Fruit fly (Drosophila melanogaster) whole organism, embryonic: ENCODE results near the gene CG31908.

Experiments
- BtbVII ChIP-seq: fragments of 200-800 bp; sonication (Bioruptor generic); optimal IDR thresholded peaks from 3 replicates; lab custom pipeline; 2017; ENCODE audit warnings: missing biosample characterization, mild to moderate bottlenecking, missing genetic modification characterization
- CG10267 ChIP-seq: fragments of 200-800 bp; sonication (Bioruptor generic); optimal IDR thresholded peaks from 2 replicates; lab custom pipeline; 2018; ENCODE audit warnings: missing biosample characterization, mild to moderate bottlenecking, missing genetic modification characterization, moderate library complexity
- CG10959 ChIP-seq: fragments of 200-800 bp; sonication (Bioruptor generic); IDR thresholded peaks from 2 replicates; pipeline ENCODE4 v1.3.6; 2022; ENCODE audit warnings: missing biosample characterization, missing genetic modification characterization
- CG11247 ChIP-seq: fragments of 200-800 bp; sonication (Bioruptor generic); IDR thresholded peaks from 2 replicates; pipeline ENCODE4 v1.3.6; 2022; ENCODE audit warnings: missing biosample characterization, missing genetic modification characterization
- CG11504 ChIP-seq: fragments of 200-800 bp; sonication (Bioruptor generic); optimal IDR thresholded peaks from 3 replicates; lab custom pipeline; 2019; ENCODE audit warnings: missing biosample characterization, mild to moderate bottlenecking, missing genetic modification characterization, moderate library complexity
- CG12155 ChIP-seq: fragments of 200-800 bp; sonication (Bioruptor generic); optimal IDR thresholded peaks from 3 replicates; lab custom pipeline; 2016; ENCODE audit warnings: missing biosample characterization, missing genetic modification characterization
- CG12299 ChIP-seq: fragments of 200-800 bp; sonication (Bioruptor generic); optimal IDR thresholded peaks from 2 replicates; lab custom pipeline; 2018; ENCODE audit warnings: missing biosample characterization, mild to moderate bottlenecking, missing genetic modification characterization
- CG13624 ChIP-seq: fragments of 200-800 bp; sonication (Bioruptor generic); optimal IDR thresholded peaks from 2 replicates; lab custom pipeline; 2016; ENCODE audit warnings: missing biosample characterization, missing genetic modification characterization
- CG14710 ChIP-seq: fragments of 200-800 bp; sonication (Bioruptor generic); optimal IDR thresholded peaks from 3 replicates; lab custom pipeline; 2019; ENCODE audit warnings: missing biosample characterization, mild to moderate bottlenecking, missing genetic modification characterization, moderate library complexity
- CG17829 ChIP-seq: fragments of 200-800 bp; optimal IDR thresholded peaks from 2 replicates; lab custom pipeline; 2019; ENCODE audit warnings: missing biosample characterization, mild to moderate bottlenecking, missing genetic modification characterization, moderate library complexity
- CG18011 ChIP-seq: fragments of 200-800 bp; sonication (Bioruptor generic); optimal IDR thresholded peaks from 2 replicates; lab custom pipeline; 2017; ENCODE audit warnings: missing biosample characterization, missing genetic modification characterization, mild to moderate bottlenecking, moderate library complexity, missing genotype
- CG18262 ChIP-seq: fragments of 200-800 bp; optimal IDR thresholded peaks from 3 replicates; lab custom pipeline; 2019; ENCODE audit warnings: missing biosample characterization, mild to moderate bottlenecking, missing genetic modification characterization, moderate library complexity
- CG2712 ChIP-seq: fragments of 200-800 bp; optimal IDR thresholded peaks from 3 replicates; lab custom pipeline; 2019; ENCODE audit warnings: missing biosample characterization, mild to moderate bottlenecking, missing genetic modification characterization, moderate library complexity
- CG34224 ChIP-seq: fragments of 200-800 bp; sonication (Bioruptor generic); IDR thresholded peaks from 3 replicates; pipeline ENCODE4 v1.3.6; 2022; ENCODE audit warnings: missing biosample characterization, missing genetic modification characterization; ENCODE audit not compliant: partially characterized antibody
- CG4617 ChIP-seq: fragments of 200-800 bp; sonication (Bioruptor generic); optimal IDR thresholded peaks from 3 replicates; lab custom pipeline; 2016; ENCODE audit warnings: missing biosample characterization, missing genetic modification characterization, borderline replicate concordance
- CG4820 ChIP-seq: fragments of 200-800 bp; sonication (Bioruptor generic); optimal IDR thresholded peaks from 3 replicates; lab custom pipeline; 2016; ENCODE audit warnings: missing biosample characterization, missing genetic modification characterization
- CG6254 ChIP-seq: fragments of 200-800 bp; sonication (Bioruptor generic); optimal IDR thresholded peaks from 3 replicates; lab custom pipeline; 2017; ENCODE audit warnings: mild to moderate bottlenecking, missing biosample characterization, missing genetic modification reagents, missing genetic modification characterization
- CG7271 ChIP-seq: fragments of 200-800 bp; sonication (Bioruptor generic); optimal IDR thresholded peaks from 2 replicates; lab custom pipeline; 2018; ENCODE audit warnings: missing biosample characterization, mild to moderate bottlenecking, missing genetic modification characterization, moderate library complexity
- CG7963 ChIP-seq: fragments of 200-800 bp; sonication (Bioruptor generic); IDR thresholded peaks from 3 replicates; pipeline ENCODE4 v1.3.6; 2022; ENCODE audit warnings: missing biosample characterization, missing genetic modification characterization; ENCODE audit not compliant: partially characterized antibody
- CG9797 ChIP-seq: fragments of 200-800 bp; sonication (Bioruptor generic); optimal IDR thresholded peaks from 3 replicates; lab custom pipeline; 2018; ENCODE audit warnings: missing biosample characterization, mild to moderate bottlenecking, missing genetic modification characterization
- CTCF ChIP-seq: fragments of 200-800 bp; sonication (Bioruptor generic); optimal IDR thresholded peaks from 2 replicates; lab custom pipeline; 2017; ENCODE audit warnings: missing biosample characterization, mild to moderate bottlenecking, missing genetic modification characterization, moderate library complexity
- Dip3 ChIP-seq: fragments of 200-800 bp; sonication (Bioruptor generic); optimal IDR thresholded peaks from 3 replicates; lab custom pipeline; 2016; ENCODE audit warnings: missing biosample characterization, missing genetic modification characterization
- Dp ChIP-seq: fragments of 200-800 bp; sonication (Bioruptor generic); optimal IDR thresholded peaks from 2 replicates; lab custom pipeline; 2018; ENCODE audit warnings: missing biosample characterization, mild to moderate bottlenecking, missing genetic modification characterization, moderate library complexity
- E2f2 ChIP-seq: fragments of 200-800 bp; sonication (Bioruptor generic); IDR thresholded peaks from 2 replicates; pipeline ENCODE4 v1.3.6; 2022; ENCODE audit warnings: missing biosample characterization, missing genetic modification characterization
- Gsc ChIP-seq: fragments of 200-800 bp; sonication (Bioruptor generic); IDR thresholded peaks from 2 replicates; pipeline ENCODE4 v1.3.6; 2022; ENCODE audit warnings: missing biosample characterization, missing genetic modification characterization
- MESR4 ChIP-seq: fragments of 200-800 bp; sonication (Bioruptor generic); optimal IDR thresholded peaks from 2 replicates; lab custom pipeline; 2018; ENCODE audit warnings: missing biosample characterization, mild to moderate bottlenecking, missing genetic modification characterization, moderate library complexity
- Meics ChIP-seq: fragments of 200-800 bp; sonication (Bioruptor generic); optimal IDR thresholded peaks from 2 replicates; lab custom pipeline; 2017; ENCODE audit warnings: missing biosample characterization, mild to moderate bottlenecking, missing genetic modification characterization
- NK7.1 ChIP-seq: fragments of 200-800 bp; sonication (Bioruptor generic); optimal IDR thresholded peaks from 3 replicates; lab custom pipeline; 2016; ENCODE audit warnings: missing biosample characterization, missing genetic modification characterization
- Nf-YC ChIP-seq: fragments of 200-800 bp; optimal IDR thresholded peaks from 3 replicates; lab custom pipeline; 2019; ENCODE audit warnings: missing biosample characterization, mild to moderate bottlenecking, missing genetic modification characterization, moderate library complexity
- Ptx1 ChIP-seq: fragments of 200-800 bp; sonication (Bioruptor generic); IDR thresholded peaks from 2 replicates; pipeline ENCODE4 v1.3.6; 2022; ENCODE audit warnings: missing biosample characterization, missing genetic modification characterization
- Rfx ChIP-seq: fragments of 200-800 bp; sonication (Bioruptor generic); IDR thresholded peaks from 2 replicates; pipeline ENCODE4 v1.3.6; 2022; ENCODE audit warnings: missing biosample characterization, missing genetic modification characterization
- Xrp1 ChIP-seq: fragments of 200-800 bp; sonication (Bioruptor generic); IDR thresholded peaks from 2 replicates; pipeline ENCODE4 v1.3.6; 2022; ENCODE audit warnings: missing biosample characterization, missing genetic modification characterization
- bsh ChIP-seq, 2 experiments: fragments of 200-800 bp; sonication (Bioruptor generic); optimal IDR thresholded peaks; 2 replicates each; lab custom pipeline; 2017 to 2018; ENCODE audit warnings: mild to moderate bottlenecking in 2 of 2, missing biosample characterization in 2 of 2, missing genetic modification characterization in 2 of 2, moderate library complexity in 1 of 2
- ci ChIP-seq: fragments of 200-800 bp; sonication (Bioruptor generic); IDR thresholded peaks from 3 replicates; pipeline ENCODE4 v1.3.6; 2022; ENCODE audit warnings: missing biosample characterization, missing genetic modification characterization
- dati ChIP-seq: fragments of 200-800 bp; sonication (Bioruptor generic); IDR thresholded peaks from 2 replicates; pipeline ENCODE4 v1.3.6; 2022; ENCODE audit warnings: missing biosample characterization, missing genetic modification characterization
- exex ChIP-seq: fragments of 200-800 bp; sonication (Bioruptor generic); optimal IDR thresholded peaks from 4 replicates; lab custom pipeline; 2018; ENCODE audit warnings: missing biosample characterization, mild to moderate bottlenecking, missing genetic modification characterization, moderate library complexity
- gfzf ChIP-seq: fragments of 200-800 bp; sonication (Bioruptor generic); optimal IDR thresholded peaks from 2 replicates; lab custom pipeline; 2016; ENCODE audit warnings: missing biosample characterization, mild to moderate bottlenecking, missing genetic modification characterization, moderate library complexity
- lov ChIP-seq, 2 experiments: fragments of 200-800 bp in 1 of 2; fragments of >200 bp in 1 of 2; sonication (Bioruptor generic) in 1 of 2; IDR thresholded peaks in 1 of 2; optimal IDR thresholded peaks in 1 of 2; 2 replicates in 1 of 2; 3 replicates in 1 of 2; pipeline versions ENCODE4 v1.3.6 to Lab custom; 2017 to 2022; ENCODE audit warnings: missing biosample characterization in 1 of 2, missing genetic modification characterization in 1 of 2
- pan ChIP-seq, 4 experiments: fragments of >200 bp in 3 of 4; fragments of 200-800 bp in 1 of 4; sonication (Bioruptor generic) in 1 of 4; optimal IDR thresholded peaks in 3 of 4; IDR thresholded peaks in 1 of 4; 2 replicates each; pipeline versions ENCODE4 v1.3.6 to Lab custom; 2017 to 2022; ENCODE audit warnings: missing biosample characterization in 2 of 4, missing genetic modification characterization in 2 of 4, mixed read lengths in 1 of 4
- pum ChIP-seq: fragments of 200-800 bp; sonication (Bioruptor generic); optimal IDR thresholded peaks from 2 replicates; lab custom pipeline; 2016; ENCODE audit warnings: missing biosample characterization, missing genetic modification characterization
- pzg ChIP-seq: fragments of 200-800 bp; sonication (Bioruptor generic); optimal IDR thresholded peaks from 3 replicates; lab custom pipeline; 2018; ENCODE audit warnings: missing biosample characterization, mild to moderate bottlenecking, missing genetic modification characterization, moderate library complexity
- row ChIP-seq: fragments of 200-800 bp; sonication (Bioruptor generic); IDR thresholded peaks from 3 replicates; pipeline ENCODE4 v1.3.6; 2022; ENCODE audit warnings: missing biosample characterization, missing genetic modification characterization
- slou ChIP-seq: fragments of 200-800 bp; sonication (Bioruptor generic); optimal IDR thresholded peaks from 3 replicates; lab custom pipeline; 2016; ENCODE audit warnings: missing biosample characterization, missing genetic modification characterization
- slp2 ChIP-seq: fragments of 200-800 bp; sonication (Bioruptor generic); optimal IDR thresholded peaks from 2 replicates; lab custom pipeline; 2016; ENCODE audit warnings: missing biosample characterization, missing genetic modification characterization
- sqz ChIP-seq: fragments of 200-800 bp; sonication (Bioruptor generic); optimal IDR thresholded peaks from 3 replicates; lab custom pipeline; 2018; ENCODE audit warnings: missing biosample characterization, mild to moderate bottlenecking, missing genetic modification characterization
- stwl ChIP-seq: fragments of 200-800 bp; sonication (Bioruptor generic); optimal IDR thresholded peaks from 3 replicates; lab custom pipeline; 2018; ENCODE audit warnings: missing biosample characterization, mild to moderate bottlenecking, missing genetic modification characterization, moderate library complexity
- tx ChIP-seq: fragments of 200-800 bp; sonication (Bioruptor generic); optimal IDR thresholded peaks from 2 replicates; lab custom pipeline; 2016; ENCODE audit warnings: missing biosample characterization, missing genetic modification characterization
- unpg ChIP-seq: fragments of 200-800 bp; sonication (Bioruptor generic); optimal IDR thresholded peaks from 3 replicates; lab custom pipeline; 2018; ENCODE audit warnings: missing biosample characterization, mild to moderate bottlenecking, missing genetic modification characterization, moderate library complexity

The CG31908 gene

DNA sequence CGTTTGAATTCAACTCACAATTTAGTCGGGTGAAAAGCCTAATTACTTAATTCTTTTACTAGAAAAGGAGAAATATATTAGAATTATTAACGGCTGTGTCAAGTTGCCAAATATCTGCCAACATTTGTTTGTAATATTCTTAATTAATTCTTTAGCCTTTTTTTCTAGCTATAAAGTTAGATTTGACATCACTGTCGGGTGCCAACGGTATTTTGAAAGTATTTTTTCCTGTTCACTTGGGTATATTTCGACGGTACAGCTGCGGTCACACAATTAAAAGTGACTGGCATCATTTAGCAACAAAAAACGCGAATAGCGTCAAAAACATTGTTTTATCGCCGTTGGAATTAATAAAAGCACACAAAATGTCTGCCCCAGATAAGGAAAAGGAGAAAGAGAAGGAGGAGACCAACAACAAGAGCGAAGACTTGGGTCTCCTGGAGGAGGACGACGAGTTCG is 36.6 kb upstream of the CG31908 start, which contains the start of gene Sem1 (continued):
- TF ChIP-seq Xrp1 (GFP tag; lab: Robert Waterston, UW) (no peak), ci (GFP tag; lab: Robert Waterston, UW) (no peak), pzg (GFP tag; lab: Kevin White, UChicago) (peak; percentile 55), gfzf (GFP tag; lab: Kevin White, UChicago) (peak; percentile 86), Dp (GFP tag; lab: Kevin White, UChicago) (peak; percentile 34), MESR4 (GFP tag; lab: Kevin White, UChicago) (peak; percentile 52), BtbVII (GFP tag; lab: Kevin White, UChicago) (no peak), slp2 (GFP tag; lab: Kevin White, UChicago) (no peak), pum (no peak), CG12155 (GFP tag; lab: Kevin White, UChicago) (no peak), CG9797 (GFP tag; lab: Kevin White, UChicago) (peak; percentile 59), pan (optimal IDR thresholded peaks at IDR 0.05; lab: Kevin White, UChicago) (no peak), pan (GFP tag; optimal IDR thresholded peaks at IDR 0.05 in 1 of 2, IDR thresholded peaks at IDR 0.05 in 1 of 2) (no peak), CG34224 (GFP tag; lab: Robert Waterston, UW) (peak; percentile 18; the same call in 1 of the 3 replicates), CG14710 (tag; lab: Kevin White, UChicago) (peak; percentile 50), CG4820 (GFP tag; lab: Kevin White, UChicago) (no peak), E2f2 (peak; percentile 36; the same call in 1 of the 2 replicates), CG2712 (tag; lab: Kevin White, UChicago) (peak; percentile 17), CG6254 (no peak), CG17829 (tag; lab: Kevin White, UChicago) (peak; percentile 8), CG10267 (tag; lab: Kevin White, UChicago) (peak; percentile 11), dati (GFP tag; lab: Robert Waterston, UW) (no peak), CG18011 (GFP tag; lab: Kevin White, UChicago) (no peak), row (GFP tag; lab: Robert Waterston, UW) (peak; percentile 75), Dip3 (GFP tag; lab: Kevin White, UChicago) (no peak), NK7.1 (GFP tag; lab: Kevin White, UChicago) (no peak), CG13624 (GFP tag; lab: Kevin White, UChicago) (no peak), bsh (GFP tag; optimal IDR thresholded peaks at IDR 0.05; lab: Kevin White, UChicago) (no peak), CG18262 (peak; percentile 4), unpg (no peak), CG4617 (GFP tag; lab: Kevin White, UChicago) (peak; percentile 29), stwl (tag; lab: Kevin White, UChicago) (peak; percentile 29)

DNA sequence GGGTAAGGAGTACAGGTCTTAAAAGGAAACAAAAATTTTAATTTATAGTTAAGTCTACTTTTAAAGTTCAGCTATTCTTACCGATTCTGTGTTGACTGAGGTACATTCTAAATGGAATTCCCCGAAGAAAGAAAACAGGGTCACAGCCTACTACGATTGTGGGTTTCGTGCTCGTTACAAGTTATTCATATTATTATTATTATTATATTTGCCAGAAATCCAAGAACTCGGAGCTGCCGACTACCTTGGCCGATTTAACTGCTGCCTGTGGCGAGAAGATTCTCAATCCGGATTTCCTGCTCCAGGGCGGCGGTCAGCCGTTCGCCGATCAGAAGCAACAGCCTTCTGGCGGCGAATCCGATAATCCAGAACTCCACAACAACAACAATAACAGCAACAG is 33.6 kb upstream of the CG31908 start, which contains the start of gene Mst27D:
Gene Mst27D (minus strand): TSS at position 101 of the 400 bp plus-strand sequence.
- TF ChIP-seq slou (GFP tag; lab: Kevin White, UChicago) (no peak), Rfx (GFP tag; lab: Robert Waterston, UW) (no peak), Nf-YC (tag; lab: Kevin White, UChicago) (no peak), sqz (GFP tag; lab: Kevin White, UChicago) (no peak), CG10959 (GFP tag; lab: Robert Waterston, UW) (no peak), Meics (GFP tag; lab: Kevin White, UChicago) (no peak), tx (GFP tag; lab: Kevin White, UChicago) (no peak), lov (optimal IDR thresholded peaks at IDR 0.05; lab: Kevin White, UChicago) (no peak), lov (GFP tag; IDR thresholded peaks at IDR 0.05; lab: Robert Waterston, UW) (no peak), bsh (GFP tag; optimal IDR thresholded peaks at IDR 0.05; lab: Kevin White, UChicago) (no peak), Ptx1 (GFP tag; lab: Robert Waterston, UW) (no peak), CTCF (no peak), CG7271 (tag; lab: Kevin White, UChicago) (no peak), CG11504 (tag; lab: Kevin White, UChicago) (no peak), CG7963 (GFP tag; lab: Robert Waterston, UW) (no peak), CG11247 (no peak), CG12299 (no peak), exex (tag; lab: Kevin White, UChicago) (no peak), Gsc (GFP tag; lab: Robert Waterston, UW) (no peak)
